Fruit fly (Drosophila melanogaster) whole organism, prepupa: ENCODE data around the gene CG11980.
A peak's percentile ranks its signal among the peaks of the same experiment; 100 is the strongest.

ENCODE experiments used
- Blimp-1 ChIP-seq: fragments of 200-800 bp; sonication (Bioruptor generic); optimal IDR thresholded peaks from 3 replicates; lab custom pipeline; 2017; ENCODE audit warnings: missing biosample characterization, missing genetic modification characterization, mild to moderate bottlenecking, moderate library complexity, missing genetic modification reagents
- CG10631 ChIP-seq: fragments of 200-800 bp; sonication (Bioruptor generic); optimal IDR thresholded peaks from 2 replicates; lab custom pipeline; 2016; ENCODE audit warnings: missing biosample characterization, missing genetic modification characterization
- CG10669 ChIP-seq: fragments of 200-800 bp; sonication (Bioruptor generic); optimal IDR thresholded peaks from 3 replicates; lab custom pipeline; 2018; ENCODE audit warnings: missing biosample characterization, mild to moderate bottlenecking, missing genetic modification characterization, moderate library complexity
- CG11762 ChIP-seq: fragments of 200-800 bp; sonication (Bioruptor generic); optimal IDR thresholded peaks from 3 replicates; lab custom pipeline; 2016; ENCODE audit warnings: missing biosample characterization, missing genetic modification characterization; ENCODE audit not compliant: insufficient read depth
- CG11902 ChIP-seq: fragments of 200-800 bp; sonication (Bioruptor generic); optimal IDR thresholded peaks from 3 replicates; lab custom pipeline; 2016; ENCODE audit warnings: missing biosample characterization, missing genetic modification characterization
- CG15336 ChIP-seq: fragments of 200-800 bp; sonication (Bioruptor generic); IDR thresholded peaks from 2 replicates; pipeline ENCODE4 v1.3.6; 2022; ENCODE audit warnings: missing biosample characterization, missing genetic modification characterization
- CG1621 ChIP-seq: fragments of 200-800 bp; sonication (Bioruptor generic); optimal IDR thresholded peaks from 3 replicates; lab custom pipeline; 2018; ENCODE audit warnings: missing biosample characterization, mild to moderate bottlenecking, missing genetic modification characterization
- CG16779 ChIP-seq: fragments of 200-800 bp; sonication (Bioruptor generic); optimal IDR thresholded peaks from 3 replicates; lab custom pipeline; 2017; ENCODE audit warnings: missing biosample characterization, mild to moderate bottlenecking, missing genetic modification characterization
- CG3032 ChIP-seq: fragments of 200-800 bp; optimal IDR thresholded peaks from 2 replicates; lab custom pipeline; 2019; ENCODE audit warnings: missing biosample characterization, mild to moderate bottlenecking, missing genetic modification characterization, moderate library complexity
- CG31627 ChIP-seq: fragments of 200-800 bp; sonication (Bioruptor generic); optimal IDR thresholded peaks from 3 replicates; lab custom pipeline; 2016; ENCODE audit warnings: missing biosample characterization, missing genetic modification characterization
- CG32006 ChIP-seq: fragments of 200-800 bp; sonication (Bioruptor generic); optimal IDR thresholded peaks from 3 replicates; lab custom pipeline; 2017; ENCODE audit warnings: missing biosample characterization, mild to moderate bottlenecking, missing genetic modification characterization
- CG34406 ChIP-seq: fragments of 200-800 bp; sonication (Bioruptor generic); optimal IDR thresholded peaks from 3 replicates; lab custom pipeline; 2016; ENCODE audit warnings: missing biosample characterization, missing genetic modification characterization
- CG3919 ChIP-seq: fragments of 200-800 bp; sonication (Bioruptor generic); optimal IDR thresholded peaks from 3 replicates; lab custom pipeline; 2016; ENCODE audit warnings: missing biosample characterization, missing genetic modification characterization
- CG6163 ChIP-seq: fragments of 200-800 bp; sonication (Bioruptor generic); IDR thresholded peaks from 3 replicates; pipeline ENCODE4 v1.3.6; 2022; ENCODE audit warnings: missing biosample characterization, missing genetic modification characterization
- CG6276 ChIP-seq: fragments of 200-800 bp; sonication (Bioruptor generic); optimal IDR thresholded peaks from 2 replicates; lab custom pipeline; 2017; ENCODE audit warnings: missing biosample characterization, mild to moderate bottlenecking, missing genetic modification characterization
- CG6792 ChIP-seq: fragments of 200-800 bp; sonication (Bioruptor generic); optimal IDR thresholded peaks from 3 replicates; lab custom pipeline; 2016; ENCODE audit warnings: missing biosample characterization, missing genetic modification characterization
- CG6808 ChIP-seq: fragments of 200-800 bp; sonication (Bioruptor generic); optimal IDR thresholded peaks from 3 replicates; lab custom pipeline; 2017; ENCODE audit warnings: missing biosample characterization, missing genetic modification characterization, mild to moderate bottlenecking, moderate library complexity, missing genetic modification reagents
- CG6854 ChIP-seq: fragments of 200-800 bp; sonication (Bioruptor generic); optimal IDR thresholded peaks from 2 replicates; lab custom pipeline; 2017; ENCODE audit warnings: missing biosample characterization, mild to moderate bottlenecking, missing genetic modification characterization
- CG7368 ChIP-seq: fragments of 200-800 bp; sonication (Bioruptor generic); optimal IDR thresholded peaks from 3 replicates; lab custom pipeline; 2016; ENCODE audit warnings: missing biosample characterization, missing genetic modification characterization
- CG8119 ChIP-seq: fragments of 200-800 bp; sonication (Bioruptor generic); IDR thresholded peaks from 3 replicates; pipeline ENCODE4 v1.3.6; 2022; ENCODE audit warnings: missing biosample characterization, missing genetic modification characterization
- CG8319 ChIP-seq: fragments of 200-800 bp; sonication (Bioruptor generic); optimal IDR thresholded peaks from 3 replicates; lab custom pipeline; 2016; ENCODE audit warnings: missing biosample characterization, missing genetic modification characterization
- CG8632 ChIP-seq: fragments of 200-800 bp; sonication (Bioruptor generic); optimal IDR thresholded peaks from 3 replicates; lab custom pipeline; 2016; ENCODE audit warnings: missing biosample characterization, missing genetic modification characterization
- CG9139 ChIP-seq: fragments of 200-800 bp; sonication (Bioruptor generic); optimal IDR thresholded peaks from 3 replicates; lab custom pipeline; 2017; ENCODE audit warnings: missing biosample characterization, mild to moderate bottlenecking, missing genetic modification characterization
- Eip78C ChIP-seq: fragments of 200-800 bp; sonication (Bioruptor generic); peaks from one replicate; lab custom pipeline; 2016; ENCODE audit warnings: missing biosample characterization, missing genetic modification characterization
- Eip93F ChIP-seq: fragments of 200-800 bp; sonication (Bioruptor generic); optimal IDR thresholded peaks from 2 replicates; lab custom pipeline; 2016; ENCODE audit warnings: missing biosample characterization, mild to moderate bottlenecking, missing genetic modification characterization
- Ets21C ChIP-seq: fragments of 200-800 bp; sonication (Bioruptor generic); optimal IDR thresholded peaks from 3 replicates; lab custom pipeline; 2016; ENCODE audit warnings: missing biosample characterization, missing genetic modification characterization
- Ets96B ChIP-seq: fragments of 200-800 bp; optimal IDR thresholded peaks from 2 replicates; lab custom pipeline; 2019; ENCODE audit warnings: missing biosample characterization, mild to moderate bottlenecking, missing genetic modification characterization, moderate library complexity
- Hr39 ChIP-seq: fragments of 200-800 bp; sonication (Bioruptor generic); optimal IDR thresholded peaks from 2 replicates; lab custom pipeline; 2016; ENCODE audit warnings: missing biosample characterization, missing genetic modification characterization
- Hr4 ChIP-seq: fragments of 200-800 bp; sonication (Bioruptor generic); optimal IDR thresholded peaks from 3 replicates; lab custom pipeline; 2016; ENCODE audit warnings: missing biosample characterization, missing genetic modification characterization
- Lpt ChIP-seq: fragments of 200-800 bp; sonication (Bioruptor generic); optimal IDR thresholded peaks from 3 replicates; lab custom pipeline; 2016; ENCODE audit warnings: missing biosample characterization, missing genetic modification characterization
- Met ChIP-seq: fragments of 200-800 bp; sonication (Bioruptor generic); optimal IDR thresholded peaks from 3 replicates; lab custom pipeline; 2016; ENCODE audit warnings: missing biosample characterization, missing genetic modification characterization
- OdsH ChIP-seq: fragments of 200-800 bp; sonication (Bioruptor generic); optimal IDR thresholded peaks from 3 replicates; lab custom pipeline; 2016; ENCODE audit warnings: missing biosample characterization, missing genetic modification characterization
- Smox ChIP-seq: fragments of 200-800 bp; sonication (Bioruptor generic); optimal IDR thresholded peaks from 3 replicates; lab custom pipeline; 2016; ENCODE audit warnings: missing biosample characterization, missing genetic modification characterization
- Sox102F ChIP-seq: fragments of 200-800 bp; sonication (Bioruptor generic); optimal IDR thresholded peaks from 2 replicates; lab custom pipeline; 2016; ENCODE audit warnings: missing biosample characterization, mild to moderate bottlenecking, missing genetic modification characterization
- Sox14 ChIP-seq: fragments of 200-800 bp; sonication (Bioruptor generic); optimal IDR thresholded peaks from 3 replicates; lab custom pipeline; 2016; ENCODE audit warnings: missing biosample characterization, missing genetic modification characterization
- Sox15 ChIP-seq: fragments of 200-800 bp; sonication (Bioruptor generic); optimal IDR thresholded peaks from 3 replicates; lab custom pipeline; 2016; ENCODE audit warnings: missing biosample characterization, missing genetic modification characterization
- achi ChIP-seq: fragments of 200-800 bp; sonication (Bioruptor generic); optimal IDR thresholded peaks from 3 replicates; lab custom pipeline; 2016; ENCODE audit warnings: missing biosample characterization, missing genetic modification characterization
- acj6 ChIP-seq: fragments of 200-800 bp; sonication (Bioruptor generic); optimal IDR thresholded peaks from 3 replicates; lab custom pipeline; 2016; ENCODE audit warnings: missing biosample characterization, missing genetic modification characterization
- cyc ChIP-seq: fragments of 200-800 bp; sonication (Bioruptor generic); optimal IDR thresholded peaks from 3 replicates; lab custom pipeline; 2016; ENCODE audit warnings: missing biosample characterization, missing genetic modification characterization
- dac ChIP-seq: fragments of 200-800 bp; sonication (Bioruptor generic); optimal IDR thresholded peaks from 2 replicates; lab custom pipeline; 2017; ENCODE audit warnings: missing biosample characterization, mild to moderate bottlenecking, missing genetic modification characterization
- eg ChIP-seq: fragments of 200-800 bp; sonication (Bioruptor generic); IDR thresholded peaks from 3 replicates; pipeline ENCODE4 v1.3.6; 2022; ENCODE audit warnings: missing biosample characterization, missing genetic modification characterization
- fd85E ChIP-seq: fragments of 200-800 bp; sonication (Bioruptor generic); optimal IDR thresholded peaks from 3 replicates; lab custom pipeline; 2016; ENCODE audit warnings: missing biosample characterization, missing genetic modification characterization
- fkh ChIP-seq: fragments of 200-800 bp; sonication (Bioruptor generic); optimal IDR thresholded peaks from 3 replicates; lab custom pipeline; 2017; ENCODE audit warnings: missing biosample characterization, mild to moderate bottlenecking, missing genetic modification characterization, moderate library complexity
- lz ChIP-seq: fragments of 200-800 bp; sonication (Bioruptor generic); optimal IDR thresholded peaks from 3 replicates; lab custom pipeline; 2016; ENCODE audit warnings: missing biosample characterization, missing genetic modification characterization
- spab ChIP-seq: fragments of 200-800 bp; sonication (Bioruptor generic); optimal IDR thresholded peaks from 2 replicates; lab custom pipeline; 2017; ENCODE audit warnings: missing biosample characterization, mild to moderate bottlenecking, missing genetic modification characterization, missing genetic modification reagents
- ss ChIP-seq, 2 experiments: fragments of 200-800 bp; sonication (Bioruptor generic); optimal IDR thresholded peaks; 2 replicates in 1 of 2; 3 replicates in 1 of 2; lab custom pipeline; 2017 to 2018; ENCODE audit warnings: mild to moderate bottlenecking in 2 of 2, missing biosample characterization in 2 of 2, missing genetic modification characterization in 2 of 2, moderate library complexity in 1 of 2
- svp ChIP-seq: fragments of 200-800 bp; sonication (Bioruptor generic); peaks from one replicate; lab custom pipeline; 2016; ENCODE audit warnings: missing biosample characterization, missing genetic modification characterization
- vri ChIP-seq: fragments of 200-800 bp; sonication (Bioruptor generic); optimal IDR thresholded peaks from 3 replicates; lab custom pipeline; 2016; ENCODE audit warnings: missing biosample characterization, mild to moderate bottlenecking, missing genetic modification characterization

Gene CG11980

dm6 chr3R:9011708-9012107 lies 7.9 kb downstream of the CG11980 start:
- TF ChIP-seq fd85E (GFP tag; lab: Kevin White, UChicago) (no peak), ss (GFP tag; optimal IDR thresholded peaks at IDR 0.05; lab: Kevin White, UChicago) (no peak), CG8632 (GFP tag; lab: Kevin White, UChicago) (no peak), achi (GFP tag; lab: Kevin White, UChicago) (no peak), dac (GFP tag; lab: Kevin White, UChicago) (no peak), vri (no peak), CG6792 (no peak), CG11762 (no peak), Smox (GFP tag; lab: Kevin White, UChicago) (no peak), Eip78C (GFP tag; lab: Kevin White, UChicago) (no peak), Sox15 (GFP tag; lab: Kevin White, UChicago) (no peak), CG9139 (GFP tag; lab: Kevin White, UChicago) (no peak), CG16779 (tag; lab: Kevin White, UChicago) (no peak), CG3919 (no peak), OdsH (GFP tag; lab: Kevin White, UChicago) (no peak), eg (GFP tag; lab: Robert Waterston, UW) (no peak), CG6276 (GFP tag; lab: Kevin White, UChicago) (no peak), Hr4 (GFP tag; lab: Kevin White, UChicago) (no peak), Sox102F (no peak), cyc (GFP tag; lab: Kevin White, UChicago) (no peak)
- TF ChIP-seq, all 60 proteins: peak for 0

dm6 chr3R:9013765-9014380 lies 10.1 kb downstream of the CG11980 start:
- peak; percentile 75 for TF ChIP-seq CG31627 (GFP tag; lab: Kevin White, UChicago)
- TF ChIP-seq Sox15 (GFP tag; lab: Kevin White, UChicago) = peak; percentile 21
- no peak; the same call in 2 of the 3 replicates for TF ChIP-seq CG8119 (GFP tag; lab: Robert Waterston, UW)
- TF ChIP-seq CG10631 = no peak
- peak; percentile 65 for TF ChIP-seq Sox14 (GFP tag; lab: Kevin White, UChicago)
- no peak for TF ChIP-seq CG8632 (GFP tag; lab: Kevin White, UChicago)
- TF ChIP-seq CG8319 (GFP tag; lab: Kevin White, UChicago) = no peak
- TF ChIP-seq CG15336 = no peak; the same call in 1 of the 2 replicates
- TF ChIP-seq CG1621 (tag; lab: Kevin White, UChicago) = peak; percentile 22
- TF ChIP-seq CG6854 (GFP tag; lab: Kevin White, UChicago) = no peak
- peak; percentile 47 for TF ChIP-seq CG6792
- TF ChIP-seq CG7368 (GFP tag; lab: Kevin White, UChicago) = no peak
- no peak for TF ChIP-seq spab
- TF ChIP-seq OdsH (GFP tag; lab: Kevin White, UChicago) = no peak
- TF ChIP-seq lz = peak; percentile 68
- TF ChIP-seq Lpt (GFP tag; lab: Kevin White, UChicago) = peak; percentile 54
- TF ChIP-seq CG6163 (GFP tag; lab: Robert Waterston, UW) = peak; percentile 48; the same call in 2 of the 3 replicates
- no peak for TF ChIP-seq CG10669 (GFP tag; lab: Kevin White, UChicago)
- peak; percentile 64 for TF ChIP-seq acj6 (GFP tag; lab: Kevin White, UChicago)
- peak; percentile 28 for TF ChIP-seq svp (GFP tag; lab: Kevin White, UChicago)
- no peak for TF ChIP-seq Hr39 (GFP tag; lab: Kevin White, UChicago)
- TF ChIP-seq CG3919 = no peak
- no peak for TF ChIP-seq Ets21C (GFP tag; lab: Kevin White, UChicago)
- no peak for TF ChIP-seq CG34406 (GFP tag; lab: Kevin White, UChicago)
- TF ChIP-seq Eip93F (GFP tag; lab: Kevin White, UChicago) = no peak
- TF ChIP-seq Blimp-1 = no peak
- TF ChIP-seq CG9139 (GFP tag; lab: Kevin White, UChicago) = no peak
- no peak for TF ChIP-seq Hr4 (GFP tag; lab: Kevin White, UChicago)
- TF ChIP-seq Ets96B = peak; percentile 15
- no peak for TF ChIP-seq Met (GFP tag; lab: Kevin White, UChicago)
- TF ChIP-seq Sox102F = no peak
- no peak for TF ChIP-seq fd85E (GFP tag; lab: Kevin White, UChicago)
- TF ChIP-seq CG3032 (tag; lab: Kevin White, UChicago) = peak; percentile 54
- peak; percentile 34 for TF ChIP-seq CG11902
- peak; percentile 60 for TF ChIP-seq eg (GFP tag; lab: Robert Waterston, UW)
- TF ChIP-seq achi (GFP tag; lab: Kevin White, UChicago) = no peak
- TF ChIP-seq CG32006 (GFP tag; lab: Kevin White, UChicago) = no peak
- peak; percentile 68 for TF ChIP-seq fkh (GFP tag; lab: Kevin White, UChicago)
- TF ChIP-seq CG6808 (GFP tag; lab: Kevin White, UChicago) = no peak
- TF ChIP-seq ss (GFP tag; optimal IDR thresholded peaks at IDR 0.05; lab: Kevin White, UChicago) = peak in 1 of 2 experiments; percentile 59
